Fruit fly (Drosophila melanogaster): ENCODE results near the gene pll.

The pll gene

DNA sequence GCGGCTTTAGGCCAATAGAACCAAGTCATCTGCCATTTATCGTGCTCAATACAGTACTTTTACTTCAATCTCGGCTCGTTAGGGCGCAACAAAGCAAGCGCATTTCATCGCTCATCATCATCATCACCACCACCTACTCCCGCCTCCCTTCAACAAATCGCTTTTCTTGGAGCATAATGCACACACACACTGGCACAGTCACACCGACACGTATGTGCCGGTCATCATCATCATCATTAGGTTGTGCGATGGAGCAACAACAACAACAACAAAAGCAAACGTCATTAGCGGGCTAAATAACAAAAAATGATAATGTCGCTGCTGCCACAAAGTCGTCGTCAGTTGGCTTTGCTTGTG, 7.6 kb downstream of the pll start (continued):
- 0 out of 3 replicates have a peak, but pooled peaks have one; percentile 19 for TF ChIP-seq tgo (GFP tag; IDR thresholded peaks at IDR 0.05)
- peak; percentile 50 for TF ChIP-seq Nf-YC (tag; optimal IDR thresholded peaks at IDR 0.05)
- peak; percentile 92 for TF ChIP-seq CG4360 (GFP tag; IDR thresholded peaks at IDR 0.05)
- no peak for TF ChIP-seq CG12071 (GFP tag; optimal IDR thresholded peaks at IDR 0.05)
- TF ChIP-seq CG31388 (GFP tag; optimal IDR thresholded peaks at IDR 0.05), result no peak
- no peak for TF ChIP-seq CG7928 (GFP tag; optimal IDR thresholded peaks at IDR 0.05)
- no peak for TF ChIP-seq CG14710 (tag; optimal IDR thresholded peaks at IDR 0.05)
- TF ChIP-seq NC2α (GFP tag; optimal IDR thresholded peaks at IDR 0.05), result no peak
- no peak for TF ChIP-seq ttk (GFP tag; IDR thresholded peaks at IDR 0.05)
- peak; percentile 49 for TF ChIP-seq shn (GFP tag; optimal IDR thresholded peaks at IDR 0.05)
- no peak for TF ChIP-seq Dll (GFP tag; IDR thresholded peaks at IDR 0.05; ENCODE audit: partially characterized antibody)
- no peak for TF ChIP-seq CG13424 (tag; optimal IDR thresholded peaks at IDR 0.05)
- no peak for TF ChIP-seq CG34376 (GFP tag; optimal IDR thresholded peaks at IDR 0.05)
- TF ChIP-seq Taf1 (GFP tag; IDR thresholded peaks at IDR 0.05), result no peak
- TF ChIP-seq crol (GFP tag; IDR thresholded peaks at IDR 0.05), result peak; percentile 73
- no peak for TF ChIP-seq Hand (GFP tag; optimal IDR thresholded peaks at IDR 0.05)
- no peak for TF ChIP-seq hth (optimal IDR thresholded peaks at IDR 0.05)
- peak; percentile 33 for TF ChIP-seq CG10543 (GFP tag; optimal IDR thresholded peaks at IDR 0.05)
- TF ChIP-seq unpg (GFP tag; optimal IDR thresholded peaks at IDR 0.05), result no peak
- TF ChIP-seq CG2712 (tag; optimal IDR thresholded peaks at IDR 0.05), result no peak
- no peak for TF ChIP-seq CG8765 (GFP tag; IDR thresholded peaks at IDR 0.05)
- TF ChIP-seq chinmo (GFP tag; IDR thresholded peaks at IDR 0.05; ENCODE audit: partially characterized antibody), result peak; percentile 89; the same call in 3 of the 4 replicates
- no peak for TF ChIP-seq dysf (GFP tag; IDR thresholded peaks at IDR 0.05)
- TF ChIP-seq CG32772 (GFP tag; IDR thresholded peaks at IDR 0.05), result no peak
- no peak for TF ChIP-seq CG12104 (GFP tag; optimal IDR thresholded peaks at IDR 0.05)
- no peak for TF ChIP-seq Gsc (GFP tag; IDR thresholded peaks at IDR 0.05)
- TF ChIP-seq aop (GFP tag; IDR thresholded peaks at IDR 0.05), result no peak
- peak; percentile 10 for TF ChIP-seq nmo (GFP tag; optimal IDR thresholded peaks at IDR 0.05)
- no peak for TF ChIP-seq br (optimal IDR thresholded peaks at IDR 0.05)
- TF ChIP-seq Hey (tag; optimal IDR thresholded peaks at IDR 0.05), result no peak
- TF ChIP-seq Dp (GFP tag; optimal IDR thresholded peaks at IDR 0.05), result peak; percentile 16
- no peak for TF ChIP-seq CG42726 (GFP tag; IDR thresholded peaks at IDR 0.05; ENCODE audit: partially characterized antibody)
- TF ChIP-seq gcm (GFP tag; optimal IDR thresholded peaks at IDR 0.05), result no peak
- TF ChIP-seq pum (GFP tag; optimal IDR thresholded peaks at IDR 0.05), result no peak
- TF ChIP-seq lmd (GFP tag; IDR thresholded peaks at IDR 0.05), result no peak
- no peak for TF ChIP-seq CG11723 (GFP tag; optimal IDR thresholded peaks at IDR 0.05)
- TF ChIP-seq CG12391 (tag; optimal IDR thresholded peaks at IDR 0.05), result no peak
- no peak for TF ChIP-seq Ssrp (tag; optimal IDR thresholded peaks at IDR 0.05)
- TF ChIP-seq CG17328 (GFP tag; IDR thresholded peaks at IDR 0.05), result no peak
- TF ChIP-seq z (GFP tag; IDR thresholded peaks at IDR 0.05), result no peak
- no peak for TF ChIP-seq Doc3 (GFP tag; IDR thresholded peaks at IDR 0.05; ENCODE audit: partially characterized antibody)
- TF ChIP-seq CG11696 (GFP tag; IDR thresholded peaks at IDR 0.05), result no peak
- no peak for TF ChIP-seq pita (GFP tag; optimal IDR thresholded peaks at IDR 0.05)
- TF ChIP-seq CG7987 (GFP tag; optimal IDR thresholded peaks at IDR 0.05), result no peak
- TF ChIP-seq Nf-YB (GFP tag; optimal IDR thresholded peaks at IDR 0.05), result peak; percentile 27
- peak; percentile 15 for TF ChIP-seq BEAF-32 (GFP tag; optimal IDR thresholded peaks at IDR 0.05)
- TF ChIP-seq grau (tag; optimal IDR thresholded peaks at IDR 0.05), result peak; percentile 10
- no peak for TF ChIP-seq tll (GFP tag; optimal IDR thresholded peaks at IDR 0.05)
- peak; percentile 13 for TF ChIP-seq pros (GFP tag; optimal IDR thresholded peaks at IDR 0.05)
- peak; percentile 26 for TF ChIP-seq abd-A (tag; optimal IDR thresholded peaks at IDR 0.05)
- no peak for TF ChIP-seq Ravus (GFP tag; IDR thresholded peaks at IDR 0.05)

Measured in whole organism, embryonic.